Fruit fly (Drosophila melanogaster): ENCODE results near the gene QC.

DNA sequence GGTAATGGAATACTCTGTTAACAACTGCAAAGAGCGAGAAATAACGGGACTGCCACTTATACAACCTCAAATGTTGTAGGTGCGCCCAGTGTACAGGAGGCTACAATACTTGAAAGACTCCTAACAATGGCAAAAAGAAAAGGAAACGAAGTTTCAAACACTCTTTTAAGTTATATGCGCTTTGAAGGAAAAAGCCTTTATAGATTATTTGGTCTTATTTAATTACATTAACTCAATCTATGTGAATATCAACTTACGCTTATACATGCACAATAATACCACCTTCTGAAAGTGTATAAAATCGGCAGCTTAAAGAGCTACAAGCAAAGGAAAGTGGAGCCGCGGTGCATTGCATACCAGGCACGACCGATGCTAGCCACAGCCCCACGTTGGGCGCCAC is 38.2 kb upstream of the QC start:
- TF ChIP-seq Hr39 (GFP tag; optimal IDR thresholded peaks at IDR 0.05) (no peak), CG1621 (tag; optimal IDR thresholded peaks at IDR 0.05) (no peak), OdsH (GFP tag; optimal IDR thresholded peaks at IDR 0.05) (no peak), Sox102F (GFP tag; optimal IDR thresholded peaks at IDR 0.05) (no peak), spab (GFP tag; optimal IDR thresholded peaks at IDR 0.05) (no peak), CG15336 (GFP tag; IDR thresholded peaks at IDR 0.05) (peak; percentile 38; the same call in 1 of the 2 replicates), Smox (GFP tag; optimal IDR thresholded peaks at IDR 0.05) (no peak), CG6808 (GFP tag; optimal IDR thresholded peaks at IDR 0.05) (no peak)
